Fruit fly (Drosophila melanogaster): ENCODE data around the gene Ctps.
A peak's percentile ranks its signal among the peaks of the same experiment; 100 is the strongest.

Gene Ctps

DNA sequence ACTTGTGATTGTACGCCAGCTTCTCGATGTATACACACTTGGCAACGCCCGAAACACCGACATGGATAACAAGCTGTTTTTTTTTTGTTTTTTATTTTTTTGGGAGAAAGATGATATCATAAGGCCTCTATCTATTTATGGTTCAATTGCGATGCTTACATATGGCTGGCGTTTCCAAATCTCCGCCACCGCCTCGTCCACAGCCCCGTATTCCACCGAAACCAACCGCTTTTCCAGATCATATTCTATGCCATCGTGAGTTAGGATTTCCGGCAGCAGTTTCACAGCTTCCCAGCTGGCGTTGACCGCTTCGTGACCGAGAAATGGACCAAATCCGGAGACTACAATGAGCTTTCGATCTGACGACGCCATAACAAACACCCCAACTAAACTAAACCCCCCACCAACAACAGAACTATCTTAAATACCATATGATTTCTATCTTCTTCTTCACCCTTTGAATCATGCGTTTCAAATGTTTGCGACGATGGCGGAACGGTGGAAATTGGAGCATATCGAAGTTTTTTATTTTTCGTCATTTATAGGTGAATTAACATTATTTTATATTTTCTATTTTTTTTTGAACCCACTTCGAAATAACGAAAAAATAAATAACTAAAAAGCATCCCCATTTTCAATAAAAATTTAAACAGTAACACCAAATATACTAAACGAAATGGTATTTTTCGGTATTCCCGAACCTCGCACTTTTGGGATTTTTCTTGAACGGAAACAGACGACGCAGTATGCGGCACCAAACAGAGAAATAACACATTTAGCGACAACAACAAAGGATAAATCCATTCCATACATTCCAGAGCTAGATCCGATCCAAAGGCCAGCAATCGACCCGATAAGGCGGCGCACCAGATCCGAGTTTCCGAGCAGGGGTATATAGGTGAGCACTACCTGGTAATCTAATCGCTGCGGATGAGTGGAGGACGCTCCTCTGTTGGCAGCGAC is 46.2 kb downstream of the Ctps start, which contains the start of the genes CG32147 and Pex3 (continued):
- no peak for TF ChIP-seq MTF-1 (GFP tag; optimal IDR thresholded peaks at IDR 0.05; ENCODE audit: borderline replicate concordance)
- TF ChIP-seq HmgD (GFP tag; optimal IDR thresholded peaks at IDR 0.05), result no peak
- peak; percentile 6 for TF ChIP-seq CG3995 (GFP tag; optimal IDR thresholded peaks at IDR 0.05)
- TF ChIP-seq nerfin-2 (GFP tag; IDR thresholded peaks at IDR 0.05; ENCODE audit: partially characterized antibody), result no peak
- TF ChIP-seq Tbp (GFP tag; optimal IDR thresholded peaks at IDR 0.05), result no peak
- TF ChIP-seq CG5953 (GFP tag; IDR thresholded peaks at IDR 0.05), result no peak
- peak; percentile 47; the same call in 1 of the 3 replicates for TF ChIP-seq CG17361 (GFP tag; IDR thresholded peaks at IDR 0.05)
- TF ChIP-seq bbx (GFP tag; IDR thresholded peaks at IDR 0.05; ENCODE audit: partially characterized antibody), result no peak
- TF ChIP-seq rib (GFP tag; IDR thresholded peaks at IDR 0.05), result no peak
- TF ChIP-seq CG9876 (GFP tag; optimal IDR thresholded peaks at IDR 0.05), result no peak
- peak; percentile 59 for TF ChIP-seq nmo (GFP tag; optimal IDR thresholded peaks at IDR 0.05)
- no peak for TF ChIP-seq CG15269 (tag; optimal IDR thresholded peaks at IDR 0.05)
- peak; percentile 43 for TF ChIP-seq CG2712 (tag; optimal IDR thresholded peaks at IDR 0.05)
- no peak for TF ChIP-seq Ptx1 (GFP tag; IDR thresholded peaks at IDR 0.05)
- no peak for TF ChIP-seq pita (GFP tag; optimal IDR thresholded peaks at IDR 0.05)
- TF ChIP-seq CG11247 (GFP tag; IDR thresholded peaks at IDR 0.05), result no peak
- TF ChIP-seq Dp (GFP tag; optimal IDR thresholded peaks at IDR 0.05), result peak; percentile 53
- no peak for TF ChIP-seq CG33213 (GFP tag; optimal IDR thresholded peaks at IDR 0.05)
- peak; percentile 96 for TF ChIP-seq pfk (GFP tag; optimal IDR thresholded peaks at IDR 0.05)
- TF ChIP-seq CG11398 (GFP tag; optimal IDR thresholded peaks at IDR 0.05), result no peak
- TF ChIP-seq fd64A (GFP tag; optimal IDR thresholded peaks at IDR 0.05), result no peak
- TF ChIP-seq tup (GFP tag; optimal IDR thresholded peaks at IDR 0.05), result no peak
- no peak for TF ChIP-seq CG3407 (GFP tag; optimal IDR thresholded peaks at IDR 0.05)
- TF ChIP-seq mam (GFP tag; optimal IDR thresholded peaks at IDR 0.05), result no peak
- TF ChIP-seq gsb-n (tag; optimal IDR thresholded peaks at IDR 0.05), result peak; percentile 27
- no peak for TF ChIP-seq dimm (GFP tag; IDR thresholded peaks at IDR 0.05)
- TF ChIP-seq odd (GFP tag; optimal IDR thresholded peaks at IDR 0.05), result no peak
- no peak for TF ChIP-seq CG33557 (GFP tag; optimal IDR thresholded peaks at IDR 0.05)
- TF ChIP-seq ara (GFP tag; IDR thresholded peaks at IDR 0.05), result no peak
- TF ChIP-seq lola (GFP tag; optimal IDR thresholded peaks at IDR 0.05), result peak in 1 of 3 experiments; percentile 9
- TF ChIP-seq CG17912 (GFP tag; optimal IDR thresholded peaks at IDR 0.05), result no peak
- TF ChIP-seq HLH54F (GFP tag; optimal IDR thresholded peaks at IDR 0.05), result no peak
- no peak for TF ChIP-seq CG10543 (GFP tag; optimal IDR thresholded peaks at IDR 0.05)
- TF ChIP-seq nom (GFP tag; optimal IDR thresholded peaks at IDR 0.05), result peak; percentile 17
- TF ChIP-seq Usf (GFP tag; optimal IDR thresholded peaks at IDR 0.05), result no peak
- no peak for TF ChIP-seq inv (GFP tag; IDR thresholded peaks at IDR 0.05; ENCODE audit: partially characterized antibody)
- TF ChIP-seq CG9609 (GFP tag; optimal IDR thresholded peaks at IDR 0.05), result no peak
- TF ChIP-seq Eip74EF (GFP tag; optimal IDR thresholded peaks at IDR 0.05), result no peak
- peak; percentile 8 for TF ChIP-seq CG8290 (GFP tag; optimal IDR thresholded peaks at IDR 0.05)
- peak in 1 of 2 experiments; percentile 33 for TF ChIP-seq CG8290 (tag; optimal IDR thresholded peaks at IDR 0.05)
- TF ChIP-seq CG1647 (GFP tag; optimal IDR thresholded peaks at IDR 0.05), result no peak
- TF ChIP-seq Fer1 (GFP tag; optimal IDR thresholded peaks at IDR 0.05), result no peak
- no peak for TF ChIP-seq abd-A (tag; optimal IDR thresholded peaks at IDR 0.05)
- no peak for TF ChIP-seq CG10209 (GFP tag; optimal IDR thresholded peaks at IDR 0.05)
- no peak for TF ChIP-seq Dip2 (GFP tag; IDR thresholded peaks at IDR 0.05)
- no peak for TF ChIP-seq ken (GFP tag; IDR thresholded peaks at IDR 0.05)
- TF ChIP-seq CG6175 (GFP tag; IDR thresholded peaks at IDR 0.05), result no peak
- TF ChIP-seq wdn (GFP tag; IDR thresholded peaks at IDR 0.05), result no peak

All from whole organism, embryonic.